Worm (Caenorhabditis elegans): ENCODE data around the gene hmp-1.

Gene hmp-1

DNA sequence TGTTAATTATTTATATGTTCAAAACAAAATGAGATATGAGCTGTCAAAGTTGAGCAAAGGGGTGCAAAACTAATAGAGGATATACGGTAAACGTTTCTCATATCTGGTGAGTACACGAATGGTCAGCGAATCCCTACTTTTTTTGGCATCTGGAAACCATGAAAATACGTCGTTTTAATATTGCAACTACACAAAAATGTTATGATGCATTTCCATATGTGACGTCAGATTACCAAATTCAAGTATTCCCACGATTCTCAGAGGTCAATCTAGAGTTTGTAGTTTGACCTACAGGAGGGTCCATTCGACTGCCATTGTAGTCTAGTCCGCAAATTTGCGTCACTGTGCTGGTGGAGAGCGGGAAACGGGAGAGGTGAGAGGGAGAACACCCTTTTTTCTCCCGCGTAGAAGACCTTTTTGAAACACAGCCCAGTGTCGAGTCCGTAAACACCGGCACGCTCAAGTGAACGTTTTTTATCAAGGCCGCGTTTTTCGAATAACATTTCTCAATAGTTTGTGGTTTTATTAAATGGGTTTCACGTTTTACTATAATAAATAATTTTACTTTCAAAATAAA is 50.7 kb downstream of the hmp-1 start (continued):
- TF ChIP-seq xbp-1 (tag; optimal IDR thresholded peaks at IDR 0.05) (no peak), sup-37 (GFP tag; optimal IDR thresholded peaks at IDR 0.05) (no peak), isw-1 (GFP tag; IDR thresholded peaks at IDR 0.05) (no peak), ets-5 (GFP tag; IDR thresholded peaks at IDR 0.05) (no peak), nhr-47 (tag; optimal IDR thresholded peaks at IDR 0.05) (peak; percentile 5), zag-1 (tag; optimal IDR thresholded peaks at IDR 0.05) (no peak), fos-1 (tag; optimal IDR thresholded peaks at IDR 0.05) (no peak), efl-3 (GFP tag; optimal IDR thresholded peaks at IDR 0.05) (no peak), ces-1 (GFP tag; optimal IDR thresholded peaks at IDR 0.05) (no peak), ceh-8 (GFP tag; optimal IDR thresholded peaks at IDR 0.05) (no peak), C16A3.4 (tag; optimal IDR thresholded peaks at IDR 0.05) (peak; percentile 20), efl-1 (optimal IDR thresholded peaks at IDR 0.05) (peak; percentile 75 to 94), efl-1 (GFP tag; optimal IDR thresholded peaks at IDR 0.05 in 1 of 2) (peak; percentile 76 to 97), jun-1 (tag; optimal IDR thresholded peaks at IDR 0.05) (no peak), unc-98 (GFP tag; IDR thresholded peaks at IDR 0.05) (no peak), nhr-77 (tag; optimal IDR thresholded peaks at IDR 0.05) (no peak), hlh-4 (tag; optimal IDR thresholded peaks at IDR 0.05) (no peak), alr-1 (tag; optimal IDR thresholded peaks at IDR 0.05; ENCODE audit: borderline replicate concordance) (no peak), fkh-4 (tag; optimal IDR thresholded peaks at IDR 0.05; ENCODE audit: borderline replicate concordance) (no peak), nhr-76 (tag; optimal IDR thresholded peaks at IDR 0.05) (no peak), mdl-1 (tag; optimal IDR thresholded peaks at IDR 0.05) (peak in 1 of 2 experiments; percentile 22), nhr-90 (tag; optimal IDR thresholded peaks at IDR 0.05; ENCODE audit: poor library complexity) (no peak), egl-13 (tag; optimal IDR thresholded peaks at IDR 0.05) (no peak), nhr-19 (GFP tag; conservative IDR thresholded peaks at IDR 0.05) (peak; percentile 33), mep-1 (tag; optimal IDR thresholded peaks at IDR 0.05) (peak; percentile 60), hlh-17 (GFP tag; optimal IDR thresholded peaks at IDR 0.05; ENCODE audit: borderline replicate concordance) (no peak), ceh-82 (tag; optimal IDR thresholded peaks at IDR 0.05) (no peak), unc-30 (tag; optimal IDR thresholded peaks at IDR 0.05) (no peak), aha-1 (tag; optimal IDR thresholded peaks at IDR 0.05) (no peak), lin-35 (GFP tag; optimal IDR thresholded peaks at IDR 0.05) (peak; percentile 51 to 84), ztf-4 (tag; optimal IDR thresholded peaks at IDR 0.05) (no peak), blmp-1 (tag; optimal IDR thresholded peaks at IDR 0.05) (peak; percentile 67), pqm-1 (tag; optimal IDR thresholded peaks at IDR 0.05) (no peak), ztf-11 (tag; optimal IDR thresholded peaks at IDR 0.05) (no peak), unc-62 (GFP tag; optimal IDR thresholded peaks at IDR 0.05) (no peak), lsy-2 (tag; optimal IDR thresholded peaks at IDR 0.05) (peak; percentile 14 to 49), aly-2 (tag; optimal IDR thresholded peaks at IDR 0.05) (no peak), C34B4.2 (tag; optimal IDR thresholded peaks at IDR 0.05) (no peak), grh-1 (GFP tag; IDR thresholded peaks at IDR 0.05) (no peak), nhr-84 (tag; optimal IDR thresholded peaks at IDR 0.05) (no peak), irx-1 (tag; optimal IDR thresholded peaks at IDR 0.05) (no peak), nhr-71 (tag; optimal IDR thresholded peaks at IDR 0.05) (peak; percentile 40), elt-2 (tag; optimal IDR thresholded peaks at IDR 0.05) (no peak), nhr-237 (tag; optimal IDR thresholded peaks at IDR 0.05) (no peak), sptf-1 (tag; optimal IDR thresholded peaks at IDR 0.05) (no peak), nhr-11 (tag; optimal IDR thresholded peaks at IDR 0.05) (no peak), mef-2 (tag; optimal IDR thresholded peaks at IDR 0.05) (no peak)

Data from whole organism, L1 larva.